Fruit fly (Drosophila melanogaster): ENCODE measurements around the gene Cmpk.

Gene Cmpk

DNA sequence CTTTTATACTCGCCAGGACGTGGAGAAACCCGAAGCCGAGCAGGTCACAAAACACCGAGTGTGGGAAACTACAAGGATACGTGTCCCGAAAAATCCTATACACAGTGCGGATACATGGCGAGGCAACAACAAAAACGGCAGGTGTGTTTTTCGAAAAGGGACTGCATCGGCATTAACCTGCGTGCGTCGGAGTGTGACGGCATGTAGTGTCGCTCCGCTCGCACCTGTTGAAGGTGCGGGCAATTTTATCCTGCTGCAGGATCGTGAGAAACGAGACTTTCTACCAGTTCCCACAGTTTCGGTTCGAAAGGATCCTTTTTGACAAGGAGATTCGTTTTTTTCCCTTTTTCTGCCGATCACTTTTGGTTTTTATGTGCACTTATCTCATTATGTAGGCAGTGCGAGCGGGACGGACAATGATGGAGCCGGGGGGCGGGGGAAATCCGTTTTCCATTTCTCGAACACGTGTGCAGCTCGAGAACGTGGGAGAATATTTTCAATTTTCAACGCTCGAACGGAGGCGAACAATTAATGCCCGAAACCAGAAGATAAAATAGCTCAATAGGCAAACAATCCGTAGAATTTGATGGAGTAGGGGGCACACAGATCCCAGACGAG lies 30.5 kb downstream of the Cmpk start (continued):
- TF ChIP-seq CG7556 (GFP tag; optimal IDR thresholded peaks at IDR 0.05), result no peak
- TF ChIP-seq CG7271 (tag; optimal IDR thresholded peaks at IDR 0.05), result peak; percentile 13
- peak; percentile 9 for TF ChIP-seq sqz (GFP tag; optimal IDR thresholded peaks at IDR 0.05)
- TF ChIP-seq da (GFP tag; optimal IDR thresholded peaks at IDR 0.05), result peak; percentile 54
- TF ChIP-seq Kr (GFP tag; optimal IDR thresholded peaks at IDR 0.05), result peak; percentile 44
- no peak for TF ChIP-seq Poxn (GFP tag; IDR thresholded peaks at IDR 0.05)
- TF ChIP-seq fd3F (GFP tag; optimal IDR thresholded peaks at IDR 0.05), result no peak
- TF ChIP-seq crol (GFP tag; IDR thresholded peaks at IDR 0.05), result peak; percentile 54; the same call in 1 of the 2 replicates
- no peak for TF ChIP-seq CG3838 (GFP tag; optimal IDR thresholded peaks at IDR 0.05)
- TF ChIP-seq ac (GFP tag; optimal IDR thresholded peaks at IDR 0.05), result peak; percentile 99
- TF ChIP-seq slp2 (GFP tag; optimal IDR thresholded peaks at IDR 0.05), result no peak
- peak; percentile 12 for TF ChIP-seq h (optimal IDR thresholded peaks at IDR 0.05)
- TF ChIP-seq CG15011 (GFP tag; optimal IDR thresholded peaks at IDR 0.05), result no peak
- TF ChIP-seq zf30C (GFP tag; optimal IDR thresholded peaks at IDR 0.05), result no peak
- no peak for TF ChIP-seq CG43689 (GFP tag; IDR thresholded peaks at IDR 0.05)
- TF ChIP-seq twi (tag; optimal IDR thresholded peaks at IDR 0.05), result peak; percentile 90
- TF ChIP-seq wdn (GFP tag; IDR thresholded peaks at IDR 0.05), result no peak
- no peak for TF ChIP-seq dmrt11E (tag; optimal IDR thresholded peaks at IDR 0.05)
- no peak for TF ChIP-seq CG8281 (tag; optimal IDR thresholded peaks at IDR 0.05)
- TF ChIP-seq CG1603 (tag; optimal IDR thresholded peaks at IDR 0.05), result no peak
- TF ChIP-seq CG15479 (GFP tag; optimal IDR thresholded peaks at IDR 0.05), result peak; percentile 23
- TF ChIP-seq CG11696 (GFP tag; IDR thresholded peaks at IDR 0.05), result no peak
- no peak for TF ChIP-seq D19B (GFP tag; optimal IDR thresholded peaks at IDR 0.05)
- no peak for TF ChIP-seq sd (tag; optimal IDR thresholded peaks at IDR 0.05)
- peak in 1 of 2 experiments; percentile 78 for TF ChIP-seq tll (GFP tag; optimal IDR thresholded peaks at IDR 0.05)
- no peak for TF ChIP-seq Tbp (GFP tag; optimal IDR thresholded peaks at IDR 0.05)
- peak; percentile 54 for TF ChIP-seq Blimp-1 (GFP tag; optimal IDR thresholded peaks at IDR 0.05)
- TF ChIP-seq ham (GFP tag; IDR thresholded peaks at IDR 0.05), result no peak

DNA sequence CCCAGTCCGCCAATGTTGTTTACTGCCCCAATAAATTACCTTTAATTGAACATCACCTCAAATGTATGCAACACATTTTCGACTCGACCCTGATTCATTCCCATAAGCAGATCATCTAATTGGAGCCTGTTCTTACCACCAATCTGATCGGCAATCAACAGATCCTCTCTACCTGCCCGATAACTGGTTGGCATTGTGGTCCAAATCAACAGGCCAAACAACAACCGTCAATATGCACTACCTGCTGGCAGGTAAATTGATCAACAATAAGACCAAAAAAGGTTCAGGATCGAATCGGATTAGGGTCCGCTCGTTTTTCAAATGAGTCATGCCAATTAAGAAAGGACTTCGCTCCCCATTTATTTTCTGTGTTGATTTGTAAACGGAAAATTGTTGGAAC lies 32.0 kb downstream of the Cmpk start:
- TF ChIP-seq NfI (GFP tag; optimal IDR thresholded peaks at IDR 0.05) (no peak), gsb-n (tag; optimal IDR thresholded peaks at IDR 0.05) (peak; percentile 65), HLHmδ (GFP tag; optimal IDR thresholded peaks at IDR 0.05) (peak; percentile 2), cad (GFP tag; optimal IDR thresholded peaks at IDR 0.05) (peak; percentile 3), CG5180 (GFP tag; optimal IDR thresholded peaks at IDR 0.05) (no peak), Hr3 (GFP tag; optimal IDR thresholded peaks at IDR 0.05) (no peak), Elba2 (GFP tag; optimal IDR thresholded peaks at IDR 0.05) (peak; percentile 80), chm (GFP tag; IDR thresholded peaks at IDR 0.05) (peak; percentile 35; the same call in 1 of the 2 replicates), CG9932 (GFP tag; IDR thresholded peaks at IDR 0.05) (no peak), tll (GFP tag; optimal IDR thresholded peaks at IDR 0.05) (peak in 1 of 2 experiments; percentile 73), CG3163 (GFP tag; optimal IDR thresholded peaks at IDR 0.05) (no peak), CG15696 (tag; optimal IDR thresholded peaks at IDR 0.05) (peak; percentile 38), CG18476 (GFP tag; optimal IDR thresholded peaks at IDR 0.05) (no peak), CG1832 (GFP tag; optimal IDR thresholded peaks at IDR 0.05) (no peak), zen (tag; optimal IDR thresholded peaks at IDR 0.05) (peak; percentile 78), oc (tag; optimal IDR thresholded peaks at IDR 0.05) (peak; percentile 31), CG15011 (GFP tag; optimal IDR thresholded peaks at IDR 0.05) (no peak), sqz (GFP tag; optimal IDR thresholded peaks at IDR 0.05) (peak; percentile 39), vfl (GFP tag; optimal IDR thresholded peaks at IDR 0.05) (peak; percentile 10), pros (GFP tag; optimal IDR thresholded peaks at IDR 0.05) (peak; percentile 43), CG33557 (GFP tag; optimal IDR thresholded peaks at IDR 0.05) (no peak), kni (GFP tag; optimal IDR thresholded peaks at IDR 0.05) (peak; percentile 92), Sry-δ (GFP tag; optimal IDR thresholded peaks at IDR 0.05) (no peak), sens (GFP tag) (peak; percentile 82), insv (GFP tag; optimal IDR thresholded peaks at IDR 0.05) (peak in 1 of 2 experiments; percentile 98), schlank (tag; optimal IDR thresholded peaks at IDR 0.05) (no peak)

Measured in whole organism, embryonic.